Fruit fly (Drosophila melanogaster) whole organism, embryonic: Measurements from ENCODE around the gene Snm1.

Source experiments
- BEAF-32 ChIP-seq: fragments of 200-800 bp; sonication (Bioruptor generic); optimal IDR thresholded peaks from 3 replicates; lab custom pipeline; 2017; ENCODE audit warnings: missing biosample characterization, missing genetic modification characterization, mild to moderate bottlenecking, moderate library complexity, missing genetic modification reagents
- CG10979 ChIP-seq: fragments of 200-800 bp; sonication (Bioruptor generic); optimal IDR thresholded peaks from 2 replicates; lab custom pipeline; 2018; ENCODE audit warnings: missing biosample characterization, mild to moderate bottlenecking, missing genetic modification characterization, moderate library complexity
- CG11093 ChIP-seq: fragments of 200-800 bp; sonication (Bioruptor generic); IDR thresholded peaks from 3 replicates; pipeline ENCODE4 v1.3.6; 2022; ENCODE audit warnings: missing biosample characterization, missing genetic modification characterization
- CG13287 ChIP-seq: fragments of 200-800 bp; sonication (Bioruptor generic); IDR thresholded peaks from 2 replicates; pipeline ENCODE4 v1.3.6; 2022; ENCODE audit warnings: missing biosample characterization, missing genetic modification characterization; ENCODE audit not compliant: partially characterized antibody
- CG1603 ChIP-seq: fragments of 200-800 bp; sonication (Bioruptor generic); optimal IDR thresholded peaks from 2 replicates; lab custom pipeline; 2019; ENCODE audit warnings: missing biosample characterization, mild to moderate bottlenecking, missing genetic modification characterization, moderate library complexity
- CG16813 ChIP-seq: fragments of 200-800 bp; sonication (Bioruptor generic); IDR thresholded peaks from 3 replicates; pipeline ENCODE4 v1.3.6; 2022; ENCODE audit warnings: missing biosample characterization, missing genetic modification characterization; ENCODE audit not compliant: partially characterized antibody
- CG17829 ChIP-seq: fragments of 200-800 bp; optimal IDR thresholded peaks from 2 replicates; lab custom pipeline; 2019; ENCODE audit warnings: missing biosample characterization, mild to moderate bottlenecking, missing genetic modification characterization, moderate library complexity
- CG2199 ChIP-seq: fragments of 200-800 bp; sonication (Bioruptor generic); IDR thresholded peaks from 3 replicates; pipeline ENCODE4 v1.3.6; 2022; ENCODE audit warnings: missing biosample characterization, missing genetic modification characterization
- CG30020 ChIP-seq: fragments of 200-800 bp; optimal IDR thresholded peaks from 2 replicates; lab custom pipeline; 2019; ENCODE audit warnings: missing biosample characterization, mild to moderate bottlenecking, missing genetic modification characterization, moderate library complexity
- CG34224 ChIP-seq: fragments of 200-800 bp; sonication (Bioruptor generic); IDR thresholded peaks from 3 replicates; pipeline ENCODE4 v1.3.6; 2022; ENCODE audit warnings: missing biosample characterization, missing genetic modification characterization; ENCODE audit not compliant: partially characterized antibody
- CG34422 ChIP-seq: fragments of 200-800 bp; sonication (Bioruptor generic); IDR thresholded peaks from 3 replicates; pipeline ENCODE4 v1.3.6; 2022; ENCODE audit warnings: missing biosample characterization, missing genetic modification characterization
- CG6791 ChIP-seq: fragments of 200-800 bp; sonication (Bioruptor generic); IDR thresholded peaks from 3 replicates; pipeline ENCODE4 v1.3.6; 2022; ENCODE audit warnings: missing biosample characterization, missing genetic modification characterization; ENCODE audit not compliant: partially characterized antibody
- CG9932 ChIP-seq: fragments of 200-800 bp; sonication (Bioruptor generic); IDR thresholded peaks from 2 replicates; pipeline ENCODE4 v1.3.6; 2022; ENCODE audit warnings: missing biosample characterization, missing genetic modification characterization
- Chrac-16 ChIP-seq: fragments of 200-800 bp; sonication (Bioruptor generic); optimal IDR thresholded peaks from 3 replicates; lab custom pipeline; 2016; ENCODE audit warnings: missing biosample characterization, missing genetic modification characterization
- D19A ChIP-seq: fragments of 200-800 bp; optimal IDR thresholded peaks from 3 replicates; lab custom pipeline; 2019; ENCODE audit warnings: missing biosample characterization, mild to moderate bottlenecking, missing genetic modification characterization, moderate library complexity
- Dll ChIP-seq: fragments of 200-800 bp; sonication (Bioruptor generic); IDR thresholded peaks from 4 replicates; pipeline ENCODE4 v1.3.6; 2022; ENCODE audit warnings: missing biosample characterization, missing genetic modification characterization; ENCODE audit not compliant: partially characterized antibody
- Doc3 ChIP-seq: fragments of 200-800 bp; sonication (Bioruptor generic); IDR thresholded peaks from 3 replicates; pipeline ENCODE4 v1.3.6; 2022; ENCODE audit warnings: missing biosample characterization, missing genetic modification characterization; ENCODE audit not compliant: partially characterized antibody
- Dp ChIP-seq: fragments of 200-800 bp; sonication (Bioruptor generic); optimal IDR thresholded peaks from 2 replicates; lab custom pipeline; 2018; ENCODE audit warnings: missing biosample characterization, mild to moderate bottlenecking, missing genetic modification characterization, moderate library complexity
- Dref ChIP-seq: fragments of 200-800 bp; sonication (Bioruptor generic); IDR thresholded peaks from 2 replicates; pipeline ENCODE4 v1.3.6; 2022; ENCODE audit warnings: missing biosample characterization, missing genetic modification characterization
- E2f2 ChIP-seq: fragments of 200-800 bp; sonication (Bioruptor generic); IDR thresholded peaks from 2 replicates; pipeline ENCODE4 v1.3.6; 2022; ENCODE audit warnings: missing biosample characterization, missing genetic modification characterization
- Fer3 ChIP-seq: fragments of 200-800 bp; sonication (Bioruptor generic); optimal IDR thresholded peaks from 2 replicates; lab custom pipeline; 2018; ENCODE audit warnings: missing biosample characterization, mild to moderate bottlenecking, missing genetic modification characterization, moderate library complexity
- H15 ChIP-seq: fragments of 200-800 bp; sonication (Bioruptor generic); IDR thresholded peaks from 3 replicates; pipeline ENCODE4 v1.3.6; 2022; ENCODE audit warnings: missing biosample characterization, missing genetic modification characterization
- MBD-R2 ChIP-seq: fragments of 200-800 bp; sonication (Bioruptor generic); IDR thresholded peaks from 2 replicates; pipeline ENCODE4 v1.3.6; 2022; ENCODE audit warnings: missing biosample characterization, missing genetic modification characterization
- MESR4 ChIP-seq: fragments of 200-800 bp; sonication (Bioruptor generic); optimal IDR thresholded peaks from 2 replicates; lab custom pipeline; 2018; ENCODE audit warnings: missing biosample characterization, mild to moderate bottlenecking, missing genetic modification characterization, moderate library complexity
- Mes4 ChIP-seq: fragments of 200-800 bp; sonication (Bioruptor generic); optimal IDR thresholded peaks from 2 replicates; lab custom pipeline; 2016; ENCODE audit warnings: missing biosample characterization, missing genetic modification characterization
- Scr ChIP-seq: fragments of 200-800 bp; sonication (Bioruptor generic); IDR thresholded peaks from 2 replicates; pipeline ENCODE4 v1.3.6; 2022; ENCODE audit warnings: missing biosample characterization, missing genetic modification characterization; ENCODE audit not compliant: partially characterized antibody
- Sry-δ ChIP-seq: fragments of 200-800 bp; sonication (Bioruptor generic); optimal IDR thresholded peaks from 2 replicates; lab custom pipeline; 2016; ENCODE audit warnings: missing biosample characterization, missing genetic modification characterization
- Stat92E ChIP-seq, 3 experiments: fragments of >200 bp in 2 of 3; fragments of 200-800 bp in 1 of 3; sonication (Bioruptor generic) in 1 of 3; optimal IDR thresholded peaks; 2 replicates each; lab custom pipeline; 2017 to 2019; ENCODE audit warnings: missing biosample characterization in 3 of 3, missing genetic modification characterization in 3 of 3, mild to moderate bottlenecking in 1 of 3, moderate library complexity in 1 of 3
- amos ChIP-seq: fragments of 200-800 bp; sonication (Bioruptor generic); IDR thresholded peaks from 2 replicates; pipeline ENCODE4 v1.3.6; 2022; ENCODE audit warnings: missing biosample characterization, missing genetic modification characterization; ENCODE audit not compliant: partially characterized antibody
- cg ChIP-seq: fragments of 200-800 bp; sonication (Bioruptor generic); optimal IDR thresholded peaks from 3 replicates; lab custom pipeline; 2019; ENCODE audit warnings: missing biosample characterization, mild to moderate bottlenecking, missing genetic modification characterization, moderate library complexity
- dpn ChIP-seq, 2 experiments: fragments of 200-800 bp; sonication (Bioruptor generic); optimal IDR thresholded peaks; 3 replicates each; lab custom pipeline; 2016; ENCODE audit warnings: missing biosample characterization in 2 of 2, missing genetic modification characterization in 2 of 2
- en ChIP-seq: fragments of 200-800 bp; sonication (Bioruptor generic); optimal IDR thresholded peaks from 2 replicates; lab custom pipeline; 2016; ENCODE audit warnings: missing biosample characterization, missing genetic modification characterization
- gfzf ChIP-seq: fragments of 200-800 bp; sonication (Bioruptor generic); optimal IDR thresholded peaks from 2 replicates; lab custom pipeline; 2016; ENCODE audit warnings: missing biosample characterization, mild to moderate bottlenecking, missing genetic modification characterization, moderate library complexity
- hbn ChIP-seq: fragments of 200-800 bp; sonication (Bioruptor generic); IDR thresholded peaks from 2 replicates; pipeline ENCODE4 v1.3.6; 2022; ENCODE audit warnings: missing biosample characterization, missing genetic modification characterization; ENCODE audit not compliant: partially characterized antibody
- pzg ChIP-seq: fragments of 200-800 bp; sonication (Bioruptor generic); optimal IDR thresholded peaks from 3 replicates; lab custom pipeline; 2018; ENCODE audit warnings: missing biosample characterization, mild to moderate bottlenecking, missing genetic modification characterization, moderate library complexity
- ranshi ChIP-seq: fragments of 200-800 bp; sonication (Bioruptor generic); IDR thresholded peaks from 2 replicates; pipeline ENCODE4 v1.3.6; 2022; ENCODE audit warnings: missing biosample characterization, missing genetic modification characterization
- repo ChIP-seq: fragments of 200-800 bp; sonication (Bioruptor generic); optimal IDR thresholded peaks from 2 replicates; lab custom pipeline; 2016; ENCODE audit warnings: missing biosample characterization, missing genetic modification characterization
- row ChIP-seq: fragments of 200-800 bp; sonication (Bioruptor generic); IDR thresholded peaks from 3 replicates; pipeline ENCODE4 v1.3.6; 2022; ENCODE audit warnings: missing biosample characterization, missing genetic modification characterization
- sc ChIP-seq, 3 experiments: fragments of >200 bp in 2 of 3; fragments of 200-800 bp in 1 of 3; sonication (Bioruptor generic) in 1 of 3; optimal IDR thresholded peaks; 2 replicates in 2 of 3; 3 replicates in 1 of 3; lab custom pipeline; 2017; ENCODE audit warnings: mild to moderate bottlenecking in 1 of 3, missing biosample characterization in 1 of 3, missing genetic modification characterization in 1 of 3, missing genetic modification reagents in 1 of 3
- scrt ChIP-seq: fragments of 200-800 bp; sonication (Bioruptor generic); optimal IDR thresholded peaks from 2 replicates; lab custom pipeline; 2018; ENCODE audit warnings: missing biosample characterization, mild to moderate bottlenecking, missing genetic modification characterization, moderate library complexity
- sna ChIP-seq: fragments of 200-800 bp; sonication (Bioruptor generic); IDR thresholded peaks from 2 replicates; pipeline ENCODE4 v1.3.6; 2022; ENCODE audit warnings: missing biosample characterization, missing genetic modification characterization; ENCODE audit not compliant: partially characterized antibody
- stc ChIP-seq: fragments of 200-800 bp; sonication (Bioruptor generic); IDR thresholded peaks from 2 replicates; pipeline ENCODE4 v1.3.6; 2022; ENCODE audit warnings: missing biosample characterization, missing genetic modification characterization
- stwl ChIP-seq: fragments of 200-800 bp; sonication (Bioruptor generic); optimal IDR thresholded peaks from 3 replicates; lab custom pipeline; 2018; ENCODE audit warnings: missing biosample characterization, mild to moderate bottlenecking, missing genetic modification characterization, moderate library complexity
- trem ChIP-seq: fragments of 200-800 bp; optimal IDR thresholded peaks from 3 replicates; lab custom pipeline; 2019; ENCODE audit warnings: missing biosample characterization, mild to moderate bottlenecking, missing genetic modification characterization, moderate library complexity
- unc-4 ChIP-seq: fragments of 200-800 bp; sonication (Bioruptor generic); IDR thresholded peaks from 2 replicates; pipeline ENCODE4 v1.3.6; 2022; ENCODE audit warnings: missing biosample characterization, missing genetic modification characterization; ENCODE audit not compliant: partially characterized antibody
- vnd ChIP-seq: fragments of 200-800 bp; sonication (Bioruptor generic); IDR thresholded peaks from 3 replicates; pipeline ENCODE4 v1.3.6; 2022; ENCODE audit warnings: missing biosample characterization, missing genetic modification characterization; ENCODE audit not compliant: partially characterized antibody

Gene Snm1

DNA sequence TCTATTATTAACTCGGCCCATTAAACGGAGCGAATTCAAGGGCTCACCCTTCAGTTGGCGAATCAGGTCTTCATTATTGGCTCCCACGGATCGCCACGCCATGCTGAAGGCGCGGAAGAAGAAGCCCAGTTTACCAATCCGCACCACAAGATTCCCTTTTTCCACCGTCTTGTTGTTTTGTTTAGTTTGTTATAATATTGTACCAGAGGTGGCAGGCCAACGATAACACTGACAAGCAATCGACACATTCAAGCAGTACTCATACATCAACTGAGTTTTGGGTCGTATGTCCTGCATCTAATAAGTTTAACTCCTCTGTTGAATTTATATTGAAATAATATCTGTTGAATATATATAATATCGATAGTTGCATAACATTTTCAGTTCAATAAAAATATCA is 802 bp upstream of the Snm1 start, which contains the start of gene Pcmt:
Pcmt (minus strand) TSS at position 235 of the 400 bp plus-strand sequence.
- TF ChIP-seq Chrac-16 = no peak
- TF ChIP-seq stwl (tag; lab: Kevin White, UChicago) = peak; percentile 63
- TF ChIP-seq stc = no peak
- TF ChIP-seq CG9932 (GFP tag; lab: Robert Waterston, UW) = no peak
- TF ChIP-seq CG17829 = no peak
- no peak for TF ChIP-seq repo (GFP tag; lab: Kevin White, UChicago)
- TF ChIP-seq Scr = peak; percentile 55; the same call in 1 of the 2 replicates
- TF ChIP-seq en (GFP tag; lab: Kevin White, UChicago) = no peak
- TF ChIP-seq Sry-δ = peak; percentile 70
- TF ChIP-seq gfzf = no peak
- TF ChIP-seq CG34422 (GFP tag; lab: Robert Waterston, UW) = no peak
- 0 out of 3 replicates have a peak, but pooled peaks have one; percentile 22 for TF ChIP-seq CG2199 (GFP tag; lab: Robert Waterston, UW)
- peak; percentile 37 for TF ChIP-seq amos
- peak; percentile 37 for TF ChIP-seq BEAF-32 (GFP tag; lab: Kevin White, UChicago)
- TF ChIP-seq unc-4 = 0 out of 2 replicates have a peak, but pooled peaks have one; percentile 32
- peak; percentile 48; the same call in 1 of the 3 replicates for TF ChIP-seq CG16813 (GFP tag; lab: Robert Waterston, UW)
- no peak for TF ChIP-seq CG10979 (tag; lab: Kevin White, UChicago)
- TF ChIP-seq MESR4 (GFP tag; lab: Kevin White, UChicago) = peak; percentile 52
- TF ChIP-seq E2f2 (GFP tag; lab: Robert Waterston, UW) = peak; percentile 29
- peak; percentile 25; the same call in 2 of the 3 replicates for TF ChIP-seq row (GFP tag; lab: Robert Waterston, UW)
- TF ChIP-seq Mes4 (GFP tag; lab: Kevin White, UChicago) = no peak
- 0 out of 3 replicates have a peak, but pooled peaks have one; percentile 29 for TF ChIP-seq vnd (GFP tag; lab: Robert Waterston, UW)
- TF ChIP-seq cg = peak; percentile 55
- no peak for TF ChIP-seq Fer3
- peak; percentile 22 for TF ChIP-seq CG30020 (tag; lab: Kevin White, UChicago)
- peak; percentile 69 for TF ChIP-seq Dref (GFP tag; lab: Robert Waterston, UW)
- no peak for TF ChIP-seq H15 (GFP tag; lab: Robert Waterston, UW)
- TF ChIP-seq sc (optimal IDR thresholded peaks at IDR 0.05; lab: Kevin White, UChicago) = no peak
- no peak for TF ChIP-seq sc (GFP tag; optimal IDR thresholded peaks at IDR 0.05; lab: Kevin White, UChicago)
- 0 out of 4 replicates have a peak, but pooled peaks have one; percentile 51 for TF ChIP-seq Dll (GFP tag; lab: Robert Waterston, UW)
- peak; percentile 82 for TF ChIP-seq MBD-R2
- peak; percentile 25; the same call in 1 of the 2 replicates for TF ChIP-seq CG13287 (GFP tag; lab: Robert Waterston, UW)
- no peak for TF ChIP-seq Stat92E (GFP tag; optimal IDR thresholded peaks at IDR 0.05; lab: Kevin White, UChicago)
- TF ChIP-seq pzg = peak; percentile 31
- peak; percentile 24; the same call in 2 of the 3 replicates for TF ChIP-seq CG34224 (GFP tag; lab: Robert Waterston, UW)
- TF ChIP-seq CG11093 (GFP tag; lab: Robert Waterston, UW) = no peak
- TF ChIP-seq dpn (GFP tag; optimal IDR thresholded peaks at IDR 0.05; lab: Kevin White, UChicago) = no peak
- TF ChIP-seq trem (tag; lab: Kevin White, UChicago) = peak; percentile 30
- 0 out of 3 replicates have a peak, but pooled peaks have one; percentile 41 for TF ChIP-seq CG6791 (GFP tag; lab: Robert Waterston, UW)
- peak; percentile 6 for TF ChIP-seq D19A (tag; lab: Kevin White, UChicago)
- TF ChIP-seq scrt = no peak
- peak; percentile 20 for TF ChIP-seq Dp
- TF ChIP-seq CG1603 (tag; lab: Kevin White, UChicago) = peak; percentile 50
- 0 out of 3 replicates have a peak, but pooled peaks have one; percentile 50 for TF ChIP-seq Doc3 (GFP tag; lab: Robert Waterston, UW)
- TF ChIP-seq hbn = no peak; the same call in 1 of the 2 replicates
- TF ChIP-seq sna (GFP tag; lab: Robert Waterston, UW) = peak; percentile 32; the same call in 1 of the 2 replicates
- no peak for TF ChIP-seq ranshi (GFP tag; lab: Robert Waterston, UW)
